Worm (Caenorhabditis elegans) whole organism, L1 larva: ENCODE measurements around the gene K08E4.7.
A peak's percentile ranks its signal among the peaks of the same experiment; 100 is the strongest.

ENCODE experiments used
- C04F5.9 ChIP-seq: sonication (generic microtip); optimal IDR thresholded peaks from 2 replicates; lab custom pipeline; 2016; ENCODE audit warnings: missing genetic modification characterization, missing compliant biosample characterization
- C16A3.4 ChIP-seq: fragments of 150-350 bp; optimal IDR thresholded peaks from 2 replicates; lab custom pipeline; 2014; ENCODE audit warnings: missing biosample characterization, missing genetic modification characterization
- C34B4.2 ChIP-seq: sonication (generic microtip); optimal IDR thresholded peaks from 2 replicates; lab custom pipeline; 2017; ENCODE audit warnings: mild to moderate bottlenecking, missing genetic modification characterization, missing compliant biosample characterization
- F16B12.6 ChIP-seq: fragments of 150-350 bp; optimal IDR thresholded peaks from 2 replicates; lab custom pipeline; 2014; ENCODE audit warnings: missing biosample characterization, missing genetic modification characterization
- Y116A8C.19 ChIP-seq: sonication (generic microtip); optimal IDR thresholded peaks from 2 replicates; lab custom pipeline; 2016; ENCODE audit warnings: missing compliant biosample characterization, missing genetic modification characterization, borderline replicate concordance
- alr-1 ChIP-seq: fragments of 200-800 bp; sonication (Bioruptor generic); optimal IDR thresholded peaks from 2 replicates; lab custom pipeline; 2018; ENCODE audit warnings: borderline replicate concordance, mild to moderate bottlenecking, missing genetic modification characterization, missing compliant biosample characterization
- ceh-82 ChIP-seq, 3 experiments: fragments of 150-350 bp in 1 of 3; sonication (generic microtip) in 2 of 3; optimal IDR thresholded peaks; 2 replicates each; lab custom pipeline; 2014 to 2017; ENCODE audit warnings: missing biosample characterization in 3 of 3, missing genetic modification characterization in 3 of 3
- ceh-88 ChIP-seq: fragments of 200-800 bp; sonication (Bioruptor generic); IDR thresholded peaks from 2 replicates; pipeline ENCODE4 v1.3.6; 2022; ENCODE audit warnings: missing genetic modification characterization, missing compliant biosample characterization
- ceh-90 ChIP-seq: sonication (generic microtip); optimal IDR thresholded peaks from 2 replicates; lab custom pipeline; 2016; ENCODE audit warnings: missing genetic modification characterization, missing compliant biosample characterization
- ets-5 ChIP-seq: fragments of 200-800 bp; sonication (Bioruptor generic); IDR thresholded peaks from 2 replicates; pipeline ENCODE4 v1.3.6; 2022; ENCODE audit warnings: missing genetic modification characterization, missing compliant biosample characterization
- fkh-10 ChIP-seq: sonication (generic microtip); optimal IDR thresholded peaks from 2 replicates; lab custom pipeline; 2017; ENCODE audit warnings: missing biosample characterization, missing genetic modification reagents, missing genetic modification characterization
- fkh-4 ChIP-seq: sonication (generic microtip); optimal IDR thresholded peaks from 2 replicates; lab custom pipeline; 2016; ENCODE audit warnings: missing compliant biosample characterization, missing genetic modification characterization, borderline replicate concordance
- fos-1 ChIP-seq: fragments of 150-350 bp; optimal IDR thresholded peaks from 2 replicates; lab custom pipeline; 2014; ENCODE audit warnings: missing biosample characterization, missing genetic modification characterization
- hlh-17 ChIP-seq: fragments of 200-800 bp; sonication (Bioruptor generic); optimal IDR thresholded peaks from 2 replicates; lab custom pipeline; 2018; ENCODE audit warnings: missing genetic modification characterization, mild to moderate bottlenecking, missing compliant biosample characterization, moderate library complexity, borderline replicate concordance
- hlh-4 ChIP-seq: sonication (generic microtip); optimal IDR thresholded peaks from 2 replicates; lab custom pipeline; 2016; ENCODE audit warnings: mild to moderate bottlenecking, missing genetic modification characterization, missing compliant biosample characterization
- hpl-2 ChIP-seq: fragments of 150-350 bp; optimal IDR thresholded peaks from 2 replicates; lab custom pipeline; 2014; ENCODE audit warnings: missing biosample characterization, missing genetic modification reagents, missing genetic modification characterization
- isw-1 ChIP-seq: fragments of 200-800 bp; sonication (Bioruptor generic); IDR thresholded peaks from 2 replicates; pipeline ENCODE4 v1.3.6; 2022; ENCODE audit warnings: missing genetic modification characterization, missing compliant biosample characterization
- jun-1 ChIP-seq: fragments of 150-350 bp; optimal IDR thresholded peaks from 2 replicates; lab custom pipeline; 2014; ENCODE audit warnings: missing biosample characterization, missing genetic modification reagents, missing genetic modification characterization
- lin-13 ChIP-seq: fragments of 150-350 bp; optimal IDR thresholded peaks from 2 replicates; lab custom pipeline; 2014; ENCODE audit warnings: missing biosample characterization, missing genetic modification reagents, missing genetic modification characterization
- lin-14 ChIP-seq: fragments of 200-800 bp; sonication (Bioruptor generic); optimal IDR thresholded peaks from 2 replicates; lab custom pipeline; 2018; ENCODE audit warnings: mild to moderate bottlenecking, missing genetic modification characterization, moderate library complexity, missing compliant biosample characterization
- lin-15B ChIP-seq: fragments of 150-350 bp; sonication (generic microtip); optimal IDR thresholded peaks from 3 replicates; lab custom pipeline; 2014; ENCODE audit warnings: missing biosample characterization, missing genetic modification characterization
- lin-35 ChIP-seq, 2 experiments: fragments of 150-350 bp; optimal IDR thresholded peaks; 2 replicates each; lab custom pipeline; 2014; ENCODE audit warnings: missing biosample characterization in 2 of 2, missing genetic modification characterization in 2 of 2, missing genetic modification reagents in 2 of 2
- lsy-2 ChIP-seq, 2 experiments: fragments of 150-350 bp; optimal IDR thresholded peaks; 2 replicates each; lab custom pipeline; 2014; ENCODE audit warnings: missing biosample characterization in 2 of 2, missing genetic modification characterization in 2 of 2
- mab-9 ChIP-seq: fragments of 200-800 bp; sonication (Bioruptor generic); IDR thresholded peaks from 2 replicates; pipeline ENCODE4 v1.3.6; 2022; ENCODE audit warnings: missing genetic modification reagents, missing genetic modification characterization, missing compliant biosample characterization
- mep-1 ChIP-seq: fragments of 150-350 bp; optimal IDR thresholded peaks from 2 replicates; lab custom pipeline; 2014; ENCODE audit warnings: missing biosample characterization, missing genetic modification characterization
- nhr-12 ChIP-seq: sonication (generic microtip); optimal IDR thresholded peaks from 2 replicates; lab custom pipeline; 2017; ENCODE audit warnings: missing biosample characterization, missing genetic modification characterization
- nhr-20 ChIP-seq: sonication (generic microtip); optimal IDR thresholded peaks from 2 replicates; lab custom pipeline; 2016; ENCODE audit warnings: mild to moderate bottlenecking, missing genetic modification characterization, missing compliant biosample characterization
- nhr-237 ChIP-seq: fragments of 150-350 bp; optimal IDR thresholded peaks from 2 replicates; lab custom pipeline; 2014; ENCODE audit warnings: missing biosample characterization, missing genetic modification characterization
- nhr-71 ChIP-seq: sonication (generic microtip); optimal IDR thresholded peaks from 2 replicates; lab custom pipeline; 2016; ENCODE audit warnings: mild to moderate bottlenecking, missing genetic modification characterization, moderate library complexity, missing compliant biosample characterization
- nhr-76 ChIP-seq: sonication (generic microtip); optimal IDR thresholded peaks from 2 replicates; lab custom pipeline; 2017; ENCODE audit warnings: missing biosample characterization, missing genetic modification characterization
- nhr-84 ChIP-seq: sonication (generic microtip); optimal IDR thresholded peaks from 2 replicates; lab custom pipeline; 2017; ENCODE audit warnings: missing biosample characterization, missing genetic modification characterization
- nhr-85 ChIP-seq: sonication (generic microtip); peaks from one replicate; lab custom pipeline; 2016; ENCODE audit warnings: missing genetic modification characterization, inconsistent platforms, missing compliant biosample characterization
- nhr-90 ChIP-seq: sonication (generic microtip); optimal IDR thresholded peaks from 2 replicates; lab custom pipeline; 2016; ENCODE audit warnings: mild to moderate bottlenecking, missing genetic modification characterization, missing compliant biosample characterization; ENCODE audit not compliant: poor library complexity
- pqm-1 ChIP-seq: sonication (generic microtip); optimal IDR thresholded peaks from 3 replicates; lab custom pipeline; 2017; ENCODE audit warnings: missing biosample characterization, missing genetic modification characterization
- rnt-1 ChIP-seq: sonication (generic microtip); optimal IDR thresholded peaks from 2 replicates; lab custom pipeline; 2016; ENCODE audit warnings: mild to moderate bottlenecking, missing genetic modification characterization, moderate library complexity, missing compliant biosample characterization
- snu-23 ChIP-seq: sonication (generic microtip); optimal IDR thresholded peaks from 2 replicates; lab custom pipeline; 2016; ENCODE audit warnings: missing genetic modification characterization, missing compliant biosample characterization
- swsn-7 ChIP-seq: sonication (generic microtip); optimal IDR thresholded peaks from 2 replicates; lab custom pipeline; 2016; ENCODE audit warnings: missing genetic modification characterization, missing compliant biosample characterization
- tbx-2 ChIP-seq: sonication (generic microtip); optimal IDR thresholded peaks from 2 replicates; lab custom pipeline; 2016; ENCODE audit warnings: missing genetic modification characterization, missing compliant biosample characterization
- tlp-1 ChIP-seq: fragments of 150-350 bp; optimal IDR thresholded peaks from 2 replicates; lab custom pipeline; 2014; ENCODE audit warnings: missing biosample characterization, missing genetic modification characterization
- unc-130 ChIP-seq: fragments of 150-350 bp; optimal IDR thresholded peaks from 2 replicates; lab custom pipeline; 2017; ENCODE audit warnings: missing biosample characterization, missing genetic modification characterization, inconsistent platforms
- unc-30 ChIP-seq: sonication (generic microtip); optimal IDR thresholded peaks from 2 replicates; lab custom pipeline; 2017; ENCODE audit warnings: missing biosample characterization, missing genetic modification characterization
- unc-62 ChIP-seq: fragments of 150-350 bp; optimal IDR thresholded peaks from 2 replicates; lab custom pipeline; 2014; ENCODE audit warnings: missing biosample characterization, missing genetic modification reagents, missing genetic modification characterization
- unc-86 ChIP-seq: sonication (generic microtip); optimal IDR thresholded peaks from 2 replicates; lab custom pipeline; 2016; ENCODE audit warnings: missing genetic modification characterization, missing compliant biosample characterization
- unc-98 ChIP-seq: fragments of 200-800 bp; sonication (Bioruptor generic); IDR thresholded peaks from 2 replicates; pipeline ENCODE4 v1.3.6; 2022; ENCODE audit warnings: missing genetic modification characterization, missing compliant biosample characterization
- zag-1 ChIP-seq: fragments of 150-350 bp; optimal IDR thresholded peaks from 2 replicates; lab custom pipeline; 2014; ENCODE audit warnings: missing biosample characterization, missing genetic modification characterization
- ztf-11 ChIP-seq, 2 experiments: sonication (generic microtip); optimal IDR thresholded peaks; 2 replicates each; lab custom pipeline; 2016 to 2017; ENCODE audit warnings: missing genetic modification characterization in 2 of 2, missing biosample characterization in 1 of 2, missing compliant biosample characterization in 1 of 2
- ztf-4 ChIP-seq: fragments of 150-350 bp; optimal IDR thresholded peaks from 2 replicates; lab custom pipeline; 2014; ENCODE audit warnings: missing biosample characterization, missing genetic modification characterization

K08E4.7 gene

ce11 chrIV:12056603-12057002, 19.0 kb upstream of the K08E4.7 start, which contains the start of gene K08E4.2:
TSS of gene K08E4.2 (minus strand) at chrIV:12056656.
- TF ChIP-seq tlp-1 (tag; lab: Kevin White, UChicago) (no peak), alr-1 (tag; lab: Kevin White, UChicago) (no peak), ztf-4 (no peak), lsy-2 (tag; optimal IDR thresholded peaks at IDR 0.05; lab: Kevin White, UChicago) (no peak), tbx-2 (tag; lab: Kevin White, UChicago) (no peak), mep-1 (tag; lab: Kevin White, UChicago) (no peak), fkh-10 (no peak), unc-62 (GFP tag; lab: Kevin White, UChicago) (no peak), unc-30 (tag; lab: Kevin White, UChicago) (no peak), ceh-82 (tag; optimal IDR thresholded peaks at IDR 0.05; lab: Kevin White, UChicago) (no peak), nhr-85 (tag; lab: Kevin White, UChicago) (no peak), lin-35 (GFP tag; optimal IDR thresholded peaks at IDR 0.05; lab: Kevin White, UChicago) (no peak), unc-130 (tag; lab: Kevin White, UChicago) (no peak), ceh-88 (GFP tag; lab: Robert Waterston, UW) (no peak), unc-86 (tag; lab: Kevin White, UChicago) (no peak), zag-1 (tag; lab: Kevin White, UChicago) (no peak), snu-23 (GFP tag; lab: Kevin White, UChicago) (no peak), unc-98 (GFP tag; lab: Robert Waterston, UW) (no peak), nhr-20 (no peak), hlh-17 (GFP tag; lab: Kevin White, UChicago) (no peak)

- TF ChIP-seq lin-14: peak; percentile 26
- no peak for TF ChIP-seq hlh-4 (tag; lab: Kevin White, UChicago)
- TF ChIP-seq C16A3.4: no peak
Observed at ce11 chrIV:12057508-12057907, 18.1 kb upstream of the K08E4.7 start, which contains the start of gene K08E4.3. TSS of gene K08E4.3 (plus strand) at chrIV:12057742.

- no peak for TF ChIP-seq nhr-12 (tag; lab: Kevin White, UChicago)
- TF ChIP-seq ceh-90 (tag; lab: Kevin White, UChicago): no peak
- no peak for TF ChIP-seq F16B12.6 (tag; lab: Kevin White, UChicago)
- no peak for TF ChIP-seq hlh-17 (GFP tag; lab: Kevin White, UChicago)
- no peak for TF ChIP-seq unc-30 (tag; lab: Kevin White, UChicago)
- no peak for TF ChIP-seq nhr-90 (tag; lab: Kevin White, UChicago)
- no peak for TF ChIP-seq nhr-76 (tag; lab: Kevin White, UChicago)
- TF ChIP-seq nhr-71 (tag; lab: Kevin White, UChicago): no peak
- no peak for TF ChIP-seq lsy-2 (tag; optimal IDR thresholded peaks at IDR 0.05; lab: Kevin White, UChicago)
- TF ChIP-seq alr-1 (tag; lab: Kevin White, UChicago): no peak
- TF ChIP-seq ets-5 (GFP tag; lab: Robert Waterston, UW): no peak
- TF ChIP-seq rnt-1: no peak
- TF ChIP-seq nhr-237 (tag; lab: Kevin White, UChicago): no peak
- no peak for TF ChIP-seq swsn-7 (tag; lab: Kevin White, UChicago)
- TF ChIP-seq lin-13 (GFP tag; lab: Kevin White, UChicago): no peak
- TF ChIP-seq pqm-1 (tag; lab: Kevin White, UChicago): no peak
- no peak for TF ChIP-seq lin-15B (tag; lab: Kevin White, UChicago)
- TF ChIP-seq ztf-11 (tag; optimal IDR thresholded peaks at IDR 0.05; lab: Kevin White, UChicago): no peak
Observed at ce11 chrIV:12061229-12061628, 14.4 kb upstream of the K08E4.7 start, which contains the start of gene K08E4.8. TSS of gene K08E4.8 (minus strand) at chrIV:12061329.

ce11 chrIV:12068590-12068989, 7.0 kb upstream of the K08E4.7 start, which contains the start of gene bath-37:
TSS of gene bath-37 (plus strand) at chrIV:12068890.
- no peak for TF ChIP-seq C04F5.9
- no peak for TF ChIP-seq hpl-2 (GFP tag; lab: Kevin White, UChicago)
- TF ChIP-seq fos-1 (tag; lab: Kevin White, UChicago): no peak
- TF ChIP-seq Y116A8C.19 (tag; lab: Kevin White, UChicago): no peak
- no peak for TF ChIP-seq lsy-2 (tag; optimal IDR thresholded peaks at IDR 0.05; lab: Kevin White, UChicago)
- no peak for TF ChIP-seq C34B4.2
- TF ChIP-seq mab-9 (GFP tag; lab: Robert Waterston, UW): no peak
- TF ChIP-seq jun-1: no peak
- TF ChIP-seq isw-1 (GFP tag; lab: Robert Waterston, UW): no peak
- no peak for TF ChIP-seq nhr-237 (tag; lab: Kevin White, UChicago)
- no peak for TF ChIP-seq nhr-85 (tag; lab: Kevin White, UChicago)
- TF ChIP-seq hlh-4 (tag; lab: Kevin White, UChicago): no peak
- TF ChIP-seq C16A3.4: no peak
- TF ChIP-seq fkh-10: no peak
- TF ChIP-seq unc-86 (tag; lab: Kevin White, UChicago): no peak
- TF ChIP-seq fkh-4 (tag; lab: Kevin White, UChicago): no peak
- TF ChIP-seq rnt-1: no peak
- no peak for TF ChIP-seq nhr-84 (tag; lab: Kevin White, UChicago)
- no peak for TF ChIP-seq pqm-1 (tag; lab: Kevin White, UChicago)
